Worm (Caenorhabditis elegans): ENCODE data around the gene lgc-38.

Gene lgc-38

ce11 chrIII:7021156-7021637 lies 12.3 kb downstream of the lgc-38 start, which contains the start of gene rfl-1 (continued):
- TF ChIP-seq dpl-1 (GFP tag; optimal IDR thresholded peaks at IDR 0.05) (peak; percentile 67), hmg-1.1 (GFP tag; IDR thresholded peaks at IDR 0.05) (peak; percentile 25; the same call in 1 of the 2 replicates), nhr-10 (tag; optimal IDR thresholded peaks at IDR 0.05) (no peak), tra-1 (GFP tag; IDR thresholded peaks at IDR 0.05) (no peak), ceh-28 (tag; optimal IDR thresholded peaks at IDR 0.05) (no peak), attf-4 (tag; optimal IDR thresholded peaks at IDR 0.05) (no peak), lsy-2 (tag; optimal IDR thresholded peaks at IDR 0.05) (peak in 1 of 2 experiments; percentile 83), sdz-12 (GFP tag; optimal IDR thresholded peaks at IDR 0.05) (no peak), egl-27 (tag; optimal IDR thresholded peaks at IDR 0.05) (no peak)

- TF ChIP-seq set-16 (GFP tag; IDR thresholded peaks at IDR 0.05), result peak; percentile 98
- peak; percentile 55; the same call in 1 of the 2 replicates for TF ChIP-seq mxl-2 (GFP tag; conservative IDR thresholded peaks at IDR 0.05)
- TF ChIP-seq php-3 (GFP tag; IDR thresholded peaks at IDR 0.05), result no peak
- 0 out of 2 replicates have a peak, but pooled peaks have one; percentile 37 for TF ChIP-seq egl-43 (GFP tag; IDR thresholded peaks at IDR 0.05)
- no peak for TF ChIP-seq nhr-6 (tag; optimal IDR thresholded peaks at IDR 0.05)
- peak; percentile 66; the same call in 1 of the 2 replicates for TF ChIP-seq pha-4 (GFP tag; IDR thresholded peaks at IDR 0.05)
- TF ChIP-seq pha-4 (tag; optimal IDR thresholded peaks at IDR 0.05), result no peak
Measured at ce11 chrIII:7025839-7026238, 16.9 kb downstream of the lgc-38 start.

- TF ChIP-seq dmd-8 (GFP tag; IDR thresholded peaks at IDR 0.05), result no peak
- no peak for TF ChIP-seq R02D3.7 (tag; optimal IDR thresholded peaks at IDR 0.05)
- no peak for TF ChIP-seq lin-29 (GFP tag; IDR thresholded peaks at IDR 0.05)
- TF ChIP-seq mxl-3 (GFP tag; optimal IDR thresholded peaks at IDR 0.05), result no peak
- no peak for TF ChIP-seq dve-1 (tag; optimal IDR thresholded peaks at IDR 0.05; ENCODE audit: insufficient read depth)
- TF ChIP-seq daf-8 (GFP tag; IDR thresholded peaks at IDR 0.05), result no peak
- TF ChIP-seq Y105C5A.15 (GFP tag; IDR thresholded peaks at IDR 0.05), result no peak
- TF ChIP-seq set-16 (GFP tag; IDR thresholded peaks at IDR 0.05), result no peak
- TF ChIP-seq ceh-28 (tag; optimal IDR thresholded peaks at IDR 0.05), result no peak
Measured at ce11 chrIII:7029105-7029504, 20.2 kb downstream of the lgc-38 start, which contains the start of gene cyk-1. TSS of gene cyk-1 (minus strand) at chrIII:7029205.

ce11 chrIII:7030044-7030804 lies 21.3 kb downstream of the lgc-38 start:
- no peak for TF ChIP-seq nhr-102 (tag; optimal IDR thresholded peaks at IDR 0.05)
- TF ChIP-seq lin-15B (tag; optimal IDR thresholded peaks at IDR 0.05), result no peak
- TF ChIP-seq spr-1 (tag; optimal IDR thresholded peaks at IDR 0.05), result peak; percentile 23
- TF ChIP-seq F26F4.8 (GFP tag; conservative IDR thresholded peaks at IDR 0.05), result no peak
- TF ChIP-seq hif-1 (tag; optimal IDR thresholded peaks at IDR 0.05), result no peak
- no peak; the same call in 1 of the 2 replicates for TF ChIP-seq egl-43 (GFP tag; IDR thresholded peaks at IDR 0.05)
- no peak for TF ChIP-seq ceh-82 (tag; optimal IDR thresholded peaks at IDR 0.05)
- no peak for TF ChIP-seq lin-13 (GFP tag; optimal IDR thresholded peaks at IDR 0.05)
- peak in 1 of 2 experiments; percentile 95 for TF ChIP-seq unc-62 (GFP tag; optimal IDR thresholded peaks at IDR 0.05 in 1 of 2)
- no peak for TF ChIP-seq unc-62 (tag; optimal IDR thresholded peaks at IDR 0.05)
- no peak for TF ChIP-seq cey-2 (tag; optimal IDR thresholded peaks at IDR 0.05; ENCODE audit: borderline replicate concordance, insufficient read depth)
- peak; percentile 45 for TF ChIP-seq hlh-30 (tag; optimal IDR thresholded peaks at IDR 0.05; ENCODE audit: insufficient read depth)
- TF ChIP-seq F37D6.2 (tag; optimal IDR thresholded peaks at IDR 0.05), result peak; percentile 12
- no peak for TF ChIP-seq snpc-1.2 (GFP tag; IDR thresholded peaks at IDR 0.05)
- TF ChIP-seq lsy-2 (tag; optimal IDR thresholded peaks at IDR 0.05), result peak in 1 of 2 experiments; percentile 66
- no peak for TF ChIP-seq attf-4 (tag; optimal IDR thresholded peaks at IDR 0.05)
- no peak for TF ChIP-seq unc-130 (GFP tag; optimal IDR thresholded peaks at IDR 0.05)
- TF ChIP-seq Y5F2A.4 (GFP tag; optimal IDR thresholded peaks at IDR 0.05), result peak; percentile 29
- no peak for TF ChIP-seq fos-1 (tag; optimal IDR thresholded peaks at IDR 0.05)
- no peak for TF ChIP-seq ceh-62 (tag; optimal IDR thresholded peaks at IDR 0.05)
- no peak for TF ChIP-seq daf-8 (GFP tag; IDR thresholded peaks at IDR 0.05)
- no peak for TF ChIP-seq nhr-48 (tag; optimal IDR thresholded peaks at IDR 0.05)
- TF ChIP-seq nhr-11 (tag; optimal IDR thresholded peaks at IDR 0.05), result no peak
- no peak for TF ChIP-seq ZK337.2 (GFP tag; IDR thresholded peaks at IDR 0.05)
- no peak for TF ChIP-seq dmd-8 (GFP tag; IDR thresholded peaks at IDR 0.05)
- TF ChIP-seq ama-1 (optimal IDR thresholded peaks at IDR 0.05), result no peak
- no peak for TF ChIP-seq nhr-28 (tag; optimal IDR thresholded peaks at IDR 0.05)

Data from whole organism, L4 larva.